Worm (Caenorhabditis elegans) whole organism, L1 larva: ENCODE data around the gene jtr-1.

Source experiments
- C04F5.9 ChIP-seq: sonication (generic microtip); optimal IDR thresholded peaks from 2 replicates; lab custom pipeline; 2016; ENCODE audit warnings: missing genetic modification characterization, missing compliant biosample characterization
- C16A3.4 ChIP-seq: fragments of 150-350 bp; optimal IDR thresholded peaks from 2 replicates; lab custom pipeline; 2014; ENCODE audit warnings: missing biosample characterization, missing genetic modification characterization
- C34B4.2 ChIP-seq: sonication (generic microtip); optimal IDR thresholded peaks from 2 replicates; lab custom pipeline; 2017; ENCODE audit warnings: mild to moderate bottlenecking, missing genetic modification characterization, missing compliant biosample characterization
- Y116A8C.19 ChIP-seq: sonication (generic microtip); optimal IDR thresholded peaks from 2 replicates; lab custom pipeline; 2016; ENCODE audit warnings: missing compliant biosample characterization, missing genetic modification characterization, borderline replicate concordance
- aha-1 ChIP-seq: fragments of 150-350 bp; optimal IDR thresholded peaks from 2 replicates; lab custom pipeline; 2014; ENCODE audit warnings: missing biosample characterization, missing genetic modification characterization
- ceh-82 ChIP-seq, 3 experiments: fragments of 150-350 bp in 1 of 3; sonication (generic microtip) in 2 of 3; optimal IDR thresholded peaks; 2 replicates each; lab custom pipeline; 2014 to 2017; ENCODE audit warnings: missing biosample characterization in 3 of 3, missing genetic modification characterization in 3 of 3
- egl-13 ChIP-seq: sonication (generic microtip); optimal IDR thresholded peaks from 2 replicates; lab custom pipeline; 2016; ENCODE audit warnings: missing genotype, missing genetic modification reagents, missing genetic modification characterization, missing compliant biosample characterization
- grh-1 ChIP-seq: fragments of 200-800 bp; sonication (Bioruptor generic); IDR thresholded peaks from 2 replicates; pipeline ENCODE4 v1.3.6; 2022; ENCODE audit warnings: missing genetic modification reagents, missing genetic modification characterization, missing compliant biosample characterization
- hpl-2 ChIP-seq: fragments of 150-350 bp; optimal IDR thresholded peaks from 2 replicates; lab custom pipeline; 2014; ENCODE audit warnings: missing biosample characterization, missing genetic modification reagents, missing genetic modification characterization
- isw-1 ChIP-seq: fragments of 200-800 bp; sonication (Bioruptor generic); IDR thresholded peaks from 2 replicates; pipeline ENCODE4 v1.3.6; 2022; ENCODE audit warnings: missing genetic modification characterization, missing compliant biosample characterization
- lin-15B ChIP-seq: fragments of 150-350 bp; sonication (generic microtip); optimal IDR thresholded peaks from 3 replicates; lab custom pipeline; 2014; ENCODE audit warnings: missing biosample characterization, missing genetic modification characterization
- lsy-2 ChIP-seq, 2 experiments: fragments of 150-350 bp; optimal IDR thresholded peaks; 2 replicates each; lab custom pipeline; 2014; ENCODE audit warnings: missing biosample characterization in 2 of 2, missing genetic modification characterization in 2 of 2
- mdl-1 ChIP-seq, 2 experiments: fragments of 150-350 bp; optimal IDR thresholded peaks; 2 replicates each; lab custom pipeline; 2014 to 2017; ENCODE audit warnings: missing biosample characterization in 2 of 2, missing genetic modification characterization in 2 of 2, inconsistent platforms in 1 of 2
- mef-2 ChIP-seq: fragments of 150-350 bp; optimal IDR thresholded peaks from 2 replicates; lab custom pipeline; 2014; ENCODE audit warnings: missing biosample characterization, missing genetic modification characterization
- nhr-11 ChIP-seq: fragments of 150-350 bp; optimal IDR thresholded peaks from 2 replicates; lab custom pipeline; 2014; ENCODE audit warnings: missing biosample characterization, missing genetic modification characterization
- nhr-77 ChIP-seq: fragments of 150-350 bp; optimal IDR thresholded peaks from 2 replicates; lab custom pipeline; 2014; ENCODE audit warnings: missing biosample characterization, missing genetic modification characterization
- snu-23 ChIP-seq: sonication (generic microtip); optimal IDR thresholded peaks from 2 replicates; lab custom pipeline; 2016; ENCODE audit warnings: missing genetic modification characterization, missing compliant biosample characterization
- sox-4 ChIP-seq: sonication (generic microtip); optimal IDR thresholded peaks from 2 replicates; lab custom pipeline; 2016; ENCODE audit warnings: missing genetic modification characterization, missing compliant biosample characterization
- sptf-1 ChIP-seq: fragments of 150-350 bp; optimal IDR thresholded peaks from 2 replicates; lab custom pipeline; 2014; ENCODE audit warnings: missing biosample characterization, missing genetic modification characterization
- unc-86 ChIP-seq: sonication (generic microtip); optimal IDR thresholded peaks from 2 replicates; lab custom pipeline; 2016; ENCODE audit warnings: missing genetic modification characterization, missing compliant biosample characterization
- unc-98 ChIP-seq: fragments of 200-800 bp; sonication (Bioruptor generic); IDR thresholded peaks from 2 replicates; pipeline ENCODE4 v1.3.6; 2022; ENCODE audit warnings: missing genetic modification characterization, missing compliant biosample characterization
- xbp-1 ChIP-seq: sonication (generic microtip); optimal IDR thresholded peaks from 2 replicates; lab custom pipeline; 2016; ENCODE audit warnings: missing genetic modification characterization, missing compliant biosample characterization
- zag-1 ChIP-seq: fragments of 150-350 bp; optimal IDR thresholded peaks from 2 replicates; lab custom pipeline; 2014; ENCODE audit warnings: missing biosample characterization, missing genetic modification characterization

Gene jtr-1

ce11 chrIV:1469093-1469492 is 48.4 kb downstream of the jtr-1 start:
- TF ChIP-seq unc-98 (GFP tag; lab: Robert Waterston, UW): no peak
- TF ChIP-seq aha-1 (tag; lab: Kevin White, UChicago): no peak
- no peak for TF ChIP-seq sptf-1 (tag; lab: Kevin White, UChicago)

- no peak for TF ChIP-seq egl-13 (tag; lab: Kevin White, UChicago)
- TF ChIP-seq lsy-2 (tag; optimal IDR thresholded peaks at IDR 0.05; lab: Kevin White, UChicago): no peak
- TF ChIP-seq zag-1: no peak
- TF ChIP-seq mef-2 (tag; lab: Kevin White, UChicago): no peak
- TF ChIP-seq grh-1 (GFP tag; lab: Robert Waterston, UW): no peak
- TF ChIP-seq C34B4.2 (tag; lab: Kevin White, UChicago): no peak
- no peak for TF ChIP-seq unc-86 (tag; lab: Kevin White, UChicago)
- no peak for TF ChIP-seq xbp-1
- TF ChIP-seq nhr-11 (tag; lab: Kevin White, UChicago): no peak
- TF ChIP-seq C04F5.9 (tag; lab: Kevin White, UChicago): no peak
- TF ChIP-seq isw-1 (GFP tag; lab: Robert Waterston, UW): no peak
- no peak for TF ChIP-seq lin-15B (tag; lab: Kevin White, UChicago)
- no peak for TF ChIP-seq sox-4 (tag; lab: Kevin White, UChicago)
- TF ChIP-seq hpl-2: no peak
- TF ChIP-seq mdl-1 (tag; optimal IDR thresholded peaks at IDR 0.05; lab: Kevin White, UChicago): no peak
- TF ChIP-seq ceh-82 (tag; optimal IDR thresholded peaks at IDR 0.05; lab: Kevin White, UChicago): no peak
- no peak for TF ChIP-seq nhr-77 (tag; lab: Kevin White, UChicago)
- TF ChIP-seq snu-23 (GFP tag; lab: Kevin White, UChicago): no peak
- TF ChIP-seq C16A3.4 (tag; lab: Kevin White, UChicago): no peak
- no peak for TF ChIP-seq Y116A8C.19 (tag; lab: Kevin White, UChicago)
Measured at ce11 chrIV:1470364-1470763, 49.6 kb downstream of the jtr-1 start.
